Worm (Caenorhabditis elegans) whole organism, midembryonic: ENCODE data around the gene tps-2.
"Not testable (repeated sequence)": the region's sequence is repeated elsewhere in the genome, so short reads cannot be mapped to it uniquely, and the experiment has no call there.

ENCODE experiments used
- T22C8.4 ChIP-seq: fragments of 200-800 bp; sonication (Bioruptor generic); IDR thresholded peaks from 2 replicates; pipeline ENCODE4 v1.3.6; 2022; ENCODE audit warnings: missing genetic modification characterization, missing compliant biosample characterization
- flt-1 ChIP-seq: fragments of 200-800 bp; sonication (Bioruptor generic); IDR thresholded peaks from 2 replicates; pipeline ENCODE4 v1.3.6; 2022; ENCODE audit warnings: missing genetic modification characterization, missing compliant biosample characterization
- klf-2 ChIP-seq: fragments of 200-800 bp; sonication (Bioruptor generic); conservative IDR thresholded peaks from 2 replicates; pipeline ENCODE4 v1.3.6; 2022; ENCODE audit warnings: missing genetic modification reagents, missing genetic modification characterization, missing compliant biosample characterization
- tab-1 ChIP-seq: fragments of 200-800 bp; sonication (Bioruptor generic); IDR thresholded peaks from 2 replicates; pipeline ENCODE4 v1.3.6; 2022; ENCODE audit warnings: missing genetic modification characterization, missing compliant biosample characterization
- ztf-29 ChIP-seq: fragments of 200-800 bp; sonication (Bioruptor generic); IDR thresholded peaks from 2 replicates; pipeline ENCODE4 v1.3.6; 2022; ENCODE audit warnings: missing genetic modification reagents, missing genetic modification characterization, missing compliant biosample characterization

DNA sequence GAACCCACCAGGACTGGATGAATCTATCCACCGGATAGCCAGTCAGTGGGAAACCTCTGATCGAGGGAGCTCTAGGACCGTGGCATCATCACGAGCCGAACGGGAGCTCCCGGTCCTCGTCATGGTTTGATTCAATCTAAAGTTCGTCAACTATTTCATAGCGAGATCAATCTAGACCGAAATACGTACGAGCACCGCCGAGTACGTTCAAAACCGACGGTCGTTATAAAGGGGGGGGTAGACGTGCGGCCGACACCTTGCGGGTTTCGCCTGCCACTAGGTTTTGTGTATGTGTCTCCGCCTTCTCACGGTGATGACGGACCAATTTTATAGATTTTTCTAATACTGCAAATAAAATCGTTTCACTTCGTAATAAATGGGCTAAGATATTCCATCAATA is 35.2 kb downstream of the tps-2 start:
- peak; percentile 75 for TF ChIP-seq flt-1 (GFP tag; lab: Robert Waterston, UW)
- TF ChIP-seq tab-1 (GFP tag; lab: Robert Waterston, UW) = peak; percentile 10; the same call in 1 of the 2 replicates
- not testable (repeated sequence) for TF ChIP-seq klf-2, ztf-29 (GFP tag; lab: Robert Waterston, UW)
- TF ChIP-seq T22C8.4 = 0 out of 2 replicates have a peak, but pooled peaks have one; percentile 26
